Fruit fly (Drosophila melanogaster) whole organism, embryonic: Measurements from ENCODE around the gene COX7AL2.

Experiments
- CG11560 ChIP-seq: fragments of 200-800 bp; sonication (Bioruptor generic); IDR thresholded peaks from 3 replicates; pipeline ENCODE4 v1.3.6; 2022; ENCODE audit warnings: missing biosample characterization, missing genetic modification characterization
- CG12769 ChIP-seq: fragments of 200-800 bp; sonication (Bioruptor generic); optimal IDR thresholded peaks from 2 replicates; lab custom pipeline; 2019; ENCODE audit warnings: missing biosample characterization, mild to moderate bottlenecking, missing genetic modification characterization, moderate library complexity
- CG13296 ChIP-seq: fragments of 200-800 bp; sonication (Bioruptor generic); optimal IDR thresholded peaks from 3 replicates; lab custom pipeline; 2018; ENCODE audit warnings: missing biosample characterization, mild to moderate bottlenecking, missing genetic modification characterization
- CG14710 ChIP-seq: fragments of 200-800 bp; sonication (Bioruptor generic); optimal IDR thresholded peaks from 3 replicates; lab custom pipeline; 2019; ENCODE audit warnings: missing biosample characterization, mild to moderate bottlenecking, missing genetic modification characterization, moderate library complexity
- CG15696 ChIP-seq: fragments of 200-800 bp; sonication (Bioruptor generic); optimal IDR thresholded peaks from 2 replicates; lab custom pipeline; 2019; ENCODE audit warnings: missing biosample characterization, mild to moderate bottlenecking, missing genetic modification characterization, moderate library complexity
- CG16779 ChIP-seq: fragments of 200-800 bp; sonication (Bioruptor generic); IDR thresholded peaks from 2 replicates; pipeline ENCODE4 v1.3.6; 2022; ENCODE audit warnings: missing biosample characterization, missing genetic modification characterization
- CG17359 ChIP-seq: fragments of 200-800 bp; sonication (Bioruptor generic); optimal IDR thresholded peaks from 3 replicates; lab custom pipeline; 2018; ENCODE audit warnings: missing biosample characterization, mild to moderate bottlenecking, missing genetic modification characterization, moderate library complexity
- CG17829 ChIP-seq: fragments of 200-800 bp; optimal IDR thresholded peaks from 2 replicates; lab custom pipeline; 2019; ENCODE audit warnings: missing biosample characterization, mild to moderate bottlenecking, missing genetic modification characterization, moderate library complexity
- CG1792 ChIP-seq: fragments of 200-800 bp; sonication (Bioruptor generic); optimal IDR thresholded peaks from 2 replicates; lab custom pipeline; 2016; ENCODE audit warnings: missing biosample characterization, missing genetic modification characterization
- CG18262 ChIP-seq: fragments of 200-800 bp; optimal IDR thresholded peaks from 3 replicates; lab custom pipeline; 2019; ENCODE audit warnings: missing biosample characterization, mild to moderate bottlenecking, missing genetic modification characterization, moderate library complexity
- CG18599 ChIP-seq: fragments of 200-800 bp; sonication (Bioruptor generic); optimal IDR thresholded peaks from 3 replicates; lab custom pipeline; 2017; ENCODE audit warnings: missing biosample characterization, missing genetic modification characterization, mild to moderate bottlenecking, moderate library complexity, missing genetic modification reagents
- CG2678 ChIP-seq: fragments of 200-800 bp; sonication (Bioruptor generic); optimal IDR thresholded peaks from 3 replicates; lab custom pipeline; 2019; ENCODE audit warnings: missing biosample characterization, mild to moderate bottlenecking, missing genetic modification characterization, moderate library complexity
- CG32532 ChIP-seq: fragments of 200-800 bp; sonication (Bioruptor generic); IDR thresholded peaks from 2 replicates; pipeline ENCODE4 v1.3.6; 2022; ENCODE audit warnings: missing biosample characterization, missing genetic modification characterization
- CG34376 ChIP-seq: fragments of 200-800 bp; sonication (Bioruptor generic); optimal IDR thresholded peaks from 2 replicates; lab custom pipeline; 2018; ENCODE audit warnings: missing biosample characterization, mild to moderate bottlenecking, missing genetic modification characterization
- CG6272 ChIP-seq: fragments of 200-800 bp; sonication (Bioruptor generic); IDR thresholded peaks from 2 replicates; pipeline ENCODE4 v1.3.6; 2022; ENCODE audit warnings: missing biosample characterization, missing genetic modification characterization
- CG6765 ChIP-seq: fragments of 200-800 bp; sonication (Bioruptor generic); optimal IDR thresholded peaks from 3 replicates; lab custom pipeline; 2017; ENCODE audit warnings: missing biosample characterization, mild to moderate bottlenecking, missing genetic modification characterization
- CG7271 ChIP-seq: fragments of 200-800 bp; sonication (Bioruptor generic); optimal IDR thresholded peaks from 2 replicates; lab custom pipeline; 2018; ENCODE audit warnings: missing biosample characterization, mild to moderate bottlenecking, missing genetic modification characterization, moderate library complexity
- CG7372 ChIP-seq: fragments of 200-800 bp; sonication (Bioruptor generic); IDR thresholded peaks from 2 replicates; pipeline ENCODE4 v1.3.6; 2022; ENCODE audit warnings: missing biosample characterization, missing genetic modification characterization
- CG7839 ChIP-seq: fragments of 200-800 bp; sonication (Bioruptor generic); optimal IDR thresholded peaks from 3 replicates; lab custom pipeline; 2018; ENCODE audit warnings: missing biosample characterization, mild to moderate bottlenecking, missing genetic modification characterization, moderate library complexity
- CG8924 ChIP-seq: fragments of 200-800 bp; optimal IDR thresholded peaks from 3 replicates; lab custom pipeline; 2019; ENCODE audit warnings: missing biosample characterization, mild to moderate bottlenecking, missing genetic modification characterization, moderate library complexity
- CG9215 ChIP-seq: fragments of 200-800 bp; sonication (Bioruptor generic); IDR thresholded peaks from 2 replicates; pipeline ENCODE4 v1.3.6; 2022; ENCODE audit warnings: missing biosample characterization, missing genetic modification characterization
- Drgx ChIP-seq: fragments of 200-800 bp; sonication (Bioruptor generic); IDR thresholded peaks from 2 replicates; pipeline ENCODE4 v1.3.6; 2022; ENCODE audit warnings: missing biosample characterization, missing genetic modification characterization
- Fer1 ChIP-seq: fragments of 200-800 bp; sonication (Bioruptor generic); optimal IDR thresholded peaks from 2 replicates; lab custom pipeline; 2017; ENCODE audit warnings: missing biosample characterization, mild to moderate bottlenecking, missing genetic modification characterization
- Gug ChIP-seq: fragments of 200-800 bp; sonication (Bioruptor generic); IDR thresholded peaks from 4 replicates; pipeline ENCODE4 v1.3.6; 2022; ENCODE audit warnings: missing biosample characterization, missing genetic modification characterization
- Hand ChIP-seq: fragments of 200-800 bp; sonication (Bioruptor generic); optimal IDR thresholded peaks from 2 replicates; lab custom pipeline; 2017; ENCODE audit warnings: mild to moderate bottlenecking, missing biosample characterization, missing genetic modification reagents, missing genetic modification characterization
- HmgD ChIP-seq: fragments of 200-800 bp; sonication (Bioruptor generic); optimal IDR thresholded peaks from 3 replicates; lab custom pipeline; 2016; ENCODE audit warnings: missing biosample characterization, missing genetic modification characterization
- Hr51 ChIP-seq, 2 experiments: fragments of 200-800 bp; sonication (Bioruptor generic); optimal IDR thresholded peaks; 2 replicates in 1 of 2; 3 replicates in 1 of 2; lab custom pipeline; 2016 to 2018; ENCODE audit warnings: missing biosample characterization in 2 of 2, missing genetic modification characterization in 2 of 2, mild to moderate bottlenecking in 1 of 2, moderate library complexity in 1 of 2
- Lim3 ChIP-seq: fragments of 200-800 bp; sonication (Bioruptor generic); IDR thresholded peaks from 2 replicates; pipeline ENCODE4 v1.3.6; 2022; ENCODE audit warnings: missing biosample characterization, missing genetic modification characterization
- Mrtf ChIP-seq: fragments of 200-800 bp; sonication (Bioruptor generic); IDR thresholded peaks from 3 replicates; pipeline ENCODE4 v1.3.6; 2022; ENCODE audit warnings: missing biosample characterization, missing genetic modification characterization
- NfI ChIP-seq: fragments of 200-800 bp; sonication (Bioruptor generic); optimal IDR thresholded peaks from 3 replicates; lab custom pipeline; 2018; ENCODE audit warnings: missing biosample characterization, mild to moderate bottlenecking, missing genetic modification characterization, moderate library complexity
- Oli ChIP-seq: fragments of 200-800 bp; sonication (Bioruptor generic); optimal IDR thresholded peaks from 2 replicates; lab custom pipeline; 2018; ENCODE audit warnings: missing biosample characterization, mild to moderate bottlenecking, missing genetic modification characterization, moderate library complexity
- Six4 ChIP-seq: fragments of 200-800 bp; sonication (Bioruptor generic); optimal IDR thresholded peaks from 2 replicates; lab custom pipeline; 2016; ENCODE audit warnings: missing biosample characterization, missing genetic modification characterization
- Sox100B ChIP-seq: fragments of 200-800 bp; sonication (Bioruptor generic); optimal IDR thresholded peaks from 3 replicates; lab custom pipeline; 2018; ENCODE audit warnings: missing biosample characterization, mild to moderate bottlenecking, missing genetic modification characterization
- Ssrp ChIP-seq: fragments of 200-800 bp; sonication (Bioruptor generic); optimal IDR thresholded peaks from 2 replicates; lab custom pipeline; 2018; ENCODE audit warnings: missing biosample characterization, mild to moderate bottlenecking, missing genetic modification characterization, moderate library complexity
- bab2 ChIP-seq: fragments of 200-800 bp; sonication (Bioruptor generic); optimal IDR thresholded peaks from 2 replicates; lab custom pipeline; 2016; ENCODE audit warnings: missing biosample characterization, missing genetic modification characterization
- crol ChIP-seq: fragments of 200-800 bp; sonication (Bioruptor generic); IDR thresholded peaks from 2 replicates; pipeline ENCODE4 v1.3.6; 2022; ENCODE audit warnings: missing biosample characterization, missing genetic modification characterization
- dmrt99B ChIP-seq: fragments of 200-800 bp; sonication (Bioruptor generic); optimal IDR thresholded peaks from 2 replicates; lab custom pipeline; 2018; ENCODE audit warnings: missing biosample characterization, mild to moderate bottlenecking, missing genetic modification characterization, moderate library complexity
- dysf ChIP-seq: fragments of 200-800 bp; sonication (Bioruptor generic); IDR thresholded peaks from 3 replicates; pipeline ENCODE4 v1.3.6; 2022; ENCODE audit warnings: missing biosample characterization, missing genetic modification characterization
- gt ChIP-seq: fragments of 200-800 bp; sonication (Bioruptor generic); IDR thresholded peaks from 2 replicates; pipeline ENCODE4 v1.3.6; 2022; ENCODE audit warnings: missing biosample characterization, missing genetic modification characterization
- jumu ChIP-seq: fragments of 200-800 bp; sonication (Bioruptor generic); optimal IDR thresholded peaks from 3 replicates; lab custom pipeline; 2016; ENCODE audit warnings: missing biosample characterization, missing genetic modification characterization
- lilli ChIP-seq: fragments of 200-800 bp; sonication (Bioruptor generic); optimal IDR thresholded peaks from 3 replicates; lab custom pipeline; 2016; ENCODE audit warnings: missing biosample characterization, missing genetic modification characterization
- nmo ChIP-seq: fragments of 200-800 bp; sonication (Bioruptor generic); optimal IDR thresholded peaks from 2 replicates; lab custom pipeline; 2018; ENCODE audit warnings: missing biosample characterization, mild to moderate bottlenecking, missing genetic modification characterization, moderate library complexity
- prd ChIP-seq, 3 experiments: fragments of >200 bp in 2 of 3; fragments of 200-800 bp in 1 of 3; sonication (Bioruptor generic) in 1 of 3; optimal IDR thresholded peaks in 2 of 3; IDR thresholded peaks in 1 of 3; 2 replicates in 2 of 3; 3 replicates in 1 of 3; pipeline versions ENCODE4 v1.3.6 to Lab custom; 2017 to 2022; ENCODE audit warnings: missing biosample characterization in 1 of 3, missing genetic modification characterization in 1 of 3
- ranshi ChIP-seq: fragments of 200-800 bp; sonication (Bioruptor generic); IDR thresholded peaks from 2 replicates; pipeline ENCODE4 v1.3.6; 2022; ENCODE audit warnings: missing biosample characterization, missing genetic modification characterization
- ro ChIP-seq: fragments of 200-800 bp; sonication (Bioruptor generic); IDR thresholded peaks from 2 replicates; pipeline ENCODE4 v1.3.6; 2022; ENCODE audit warnings: missing biosample characterization, missing genetic modification characterization
- wdn ChIP-seq: fragments of 200-800 bp; sonication (Bioruptor generic); IDR thresholded peaks from 2 replicates; pipeline ENCODE4 v1.3.6; 2022; ENCODE audit warnings: missing biosample characterization, missing genetic modification characterization
- z ChIP-seq: fragments of 200-800 bp; sonication (Bioruptor generic); IDR thresholded peaks from 3 replicates; pipeline ENCODE4 v1.3.6; 2022; ENCODE audit warnings: missing biosample characterization, missing genetic modification characterization
- zfh2 ChIP-seq: fragments of 200-800 bp; sonication (Bioruptor generic); optimal IDR thresholded peaks from 2 replicates; lab custom pipeline; 2016; ENCODE audit warnings: missing biosample characterization, missing genetic modification characterization

Gene COX7AL2

DNA sequence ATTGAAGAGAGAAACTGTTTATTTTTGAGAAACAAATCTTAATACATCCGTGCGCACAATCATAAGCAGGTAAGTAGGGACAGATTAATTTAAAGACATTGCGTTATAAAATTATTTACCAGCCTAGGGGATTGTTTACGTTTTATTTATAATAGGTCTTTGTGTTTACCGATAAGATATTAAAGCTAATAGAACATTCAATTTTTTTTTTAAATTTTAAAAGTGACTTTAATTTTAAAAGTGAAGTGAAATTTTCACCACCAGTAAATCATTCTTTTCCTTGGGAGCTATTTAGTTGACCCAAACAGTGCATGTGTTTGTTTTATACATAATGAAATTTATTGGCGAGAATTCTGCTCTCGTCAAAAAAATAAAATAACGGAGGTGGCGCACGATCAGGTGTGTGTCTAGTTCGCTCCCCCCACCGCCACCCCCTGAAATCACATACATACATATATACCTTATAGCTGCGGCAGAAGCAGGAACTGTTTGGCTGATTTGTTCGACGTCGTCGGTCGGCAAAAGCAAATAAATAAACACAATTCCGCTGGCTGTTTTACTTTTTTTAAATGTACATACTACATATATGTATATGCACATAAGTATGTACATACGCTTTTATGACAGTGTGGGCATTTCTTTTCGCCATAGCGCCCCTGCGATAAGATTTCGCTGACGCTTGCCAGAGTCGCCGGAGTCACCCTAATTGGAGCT, 21.6 kb downstream of the COX7AL2 start (continued):
- TF ChIP-seq Oli (tag; lab: Kevin White, UChicago) (peak; percentile 65), CG18262 (peak; percentile 48), Hand (GFP tag; lab: Kevin White, UChicago) (peak; percentile 32), jumu (GFP tag; lab: Kevin White, UChicago) (no peak), Sox100B (GFP tag; lab: Kevin White, UChicago) (peak; percentile 45), Fer1 (GFP tag; lab: Kevin White, UChicago) (peak; percentile 71), CG9215 (GFP tag; lab: Robert Waterston, UW) (peak; percentile 33), CG6272 (peak; percentile 41; the same call in 1 of the 2 replicates), z (GFP tag; lab: Robert Waterston, UW) (no peak), Hr51 (GFP tag; optimal IDR thresholded peaks at IDR 0.05; lab: Kevin White, UChicago) (peak in 1 of 2 experiments; percentile 77), CG6765 (GFP tag; lab: Kevin White, UChicago) (peak; percentile 59), CG15696 (tag; lab: Kevin White, UChicago) (peak; percentile 18), CG8924 (tag; lab: Kevin White, UChicago) (peak; percentile 50), NfI (GFP tag; lab: Kevin White, UChicago) (peak; percentile 37), Ssrp (tag; lab: Kevin White, UChicago) (peak; percentile 21), CG16779 (GFP tag; lab: Robert Waterston, UW) (no peak), CG14710 (tag; lab: Kevin White, UChicago) (no peak), dmrt99B (tag; lab: Kevin White, UChicago) (peak; percentile 52), bab2 (GFP tag; lab: Kevin White, UChicago) (peak; percentile 34), CG7271 (tag; lab: Kevin White, UChicago) (no peak), CG11560 (tag; lab: Robert Waterston, UW) (0 out of 3 replicates have a peak, but pooled peaks have one; percentile 13), crol (GFP tag; lab: Robert Waterston, UW) (peak; percentile 26; the same call in 1 of the 2 replicates), prd (optimal IDR thresholded peaks at IDR 0.05; lab: Kevin White, UChicago) (no peak), prd (GFP tag; IDR thresholded peaks at IDR 0.05; lab: Robert Waterston, UW) (peak; percentile 50; the same call in 2 of the 3 replicates), CG17359 (peak; percentile 23), HmgD (GFP tag; lab: Kevin White, UChicago) (no peak), ro (GFP tag; lab: Robert Waterston, UW) (no peak), zfh2 (peak; percentile 37), CG13296 (GFP tag; lab: Kevin White, UChicago) (peak; percentile 68), CG18599 (GFP tag; lab: Kevin White, UChicago) (peak; percentile 74), Drgx (GFP tag; lab: Robert Waterston, UW) (peak; percentile 52; the same call in 1 of the 2 replicates), ranshi (GFP tag; lab: Robert Waterston, UW) (no peak), dysf (peak; percentile 64; the same call in 1 of the 3 replicates), Lim3 (GFP tag; lab: Robert Waterston, UW) (no peak), CG12769 (tag; lab: Kevin White, UChicago) (peak; percentile 50), wdn (GFP tag; lab: Robert Waterston, UW) (peak; percentile 43; the same call in 1 of the 2 replicates), CG34376 (no peak), CG2678 (tag; lab: Kevin White, UChicago) (peak; percentile 83), gt (GFP tag; lab: Robert Waterston, UW) (no peak), Six4 (GFP tag; lab: Kevin White, UChicago) (no peak), CG17829 (peak; percentile 35), CG1792 (GFP tag; lab: Kevin White, UChicago) (no peak), Mrtf (GFP tag; lab: Robert Waterston, UW) (no peak; the same call in 2 of the 3 replicates), CG7372 (no peak), CG32532 (peak; percentile 72), lilli (GFP tag; lab: Kevin White, UChicago) (peak; percentile 72), Gug (GFP tag; lab: Robert Waterston, UW) (no peak), CG7839 (peak; percentile 76), nmo (GFP tag; lab: Kevin White, UChicago) (peak; percentile 51)
